Worm (Caenorhabditis elegans) whole organism, young adult: ENCODE data around the gene ehbp-1.

ENCODE experiments used
- B0019.2 ChIP-seq: fragments of 200-800 bp; sonication (Bioruptor generic); conservative IDR thresholded peaks from 2 replicates; pipeline ENCODE4 v1.3.6; 2022; ENCODE audit warnings: missing genetic modification reagents, missing genetic modification characterization, missing compliant biosample characterization
- B0261.1 ChIP-seq: sonication (generic microtip); optimal IDR thresholded peaks from 2 replicates; lab custom pipeline; 2016; ENCODE audit warnings: mild to moderate bottlenecking, missing genetic modification characterization, moderate library complexity, missing compliant biosample characterization
- D2030.7 ChIP-seq: fragments of 200-800 bp; sonication (Bioruptor generic); IDR thresholded peaks from 2 replicates; pipeline ENCODE4 v1.3.6; 2022; ENCODE audit warnings: missing genetic modification reagents, missing genetic modification characterization, missing compliant biosample characterization
- F33H1.4 ChIP-seq: fragments of 200-800 bp; sonication (Bioruptor generic); IDR thresholded peaks from 2 replicates; pipeline ENCODE4 v1.3.6; 2022; ENCODE audit warnings: missing genetic modification reagents, missing genetic modification characterization, missing compliant biosample characterization
- F39B2.1 ChIP-seq: fragments of 200-800 bp; sonication (Bioruptor generic); IDR thresholded peaks from 2 replicates; pipeline ENCODE4 v1.3.6; 2022; ENCODE audit warnings: missing genetic modification reagents, missing genetic modification characterization, missing compliant biosample characterization
- Y67H2A.10 ChIP-seq: fragments of 200-800 bp; sonication (Bioruptor generic); conservative IDR thresholded peaks from 2 replicates; pipeline ENCODE4 v1.3.6; 2022; ENCODE audit warnings: missing genetic modification reagents, missing genetic modification characterization, missing compliant biosample characterization
- Y79H2A.3 ChIP-seq: fragments of 200-800 bp; sonication (Bioruptor generic); conservative IDR thresholded peaks from 2 replicates; pipeline ENCODE4 v1.3.6; 2022; ENCODE audit warnings: missing genetic modification reagents, missing genetic modification characterization, missing compliant biosample characterization
- Y95B8A.8 ChIP-seq: fragments of 200-800 bp; sonication (Bioruptor generic); IDR thresholded peaks from 2 replicates; pipeline ENCODE4 v1.3.6; 2022; ENCODE audit warnings: missing genetic modification reagents, missing genetic modification characterization, missing compliant biosample characterization
- ama-1 ChIP-seq, 3 experiments: fragments of 150-350 bp in 1 of 3; sonication (generic microtip) in 2 of 3; optimal IDR thresholded peaks; 2 replicates each; lab custom pipeline; 2014 to 2018; ENCODE audit warnings: missing biosample characterization in 2 of 3, missing genetic modification characterization in 2 of 3, missing genetic modification reagents in 2 of 3
- attf-6 ChIP-seq: fragments of 200-800 bp; sonication (Bioruptor generic); IDR thresholded peaks from 2 replicates; pipeline ENCODE4 v1.3.6; 2022; ENCODE audit warnings: missing genetic modification reagents, missing genetic modification characterization, missing compliant biosample characterization
- ceh-100 ChIP-seq: fragments of 200-800 bp; sonication (Bioruptor generic); IDR thresholded peaks from 2 replicates; pipeline ENCODE4 v1.3.6; 2022; ENCODE audit warnings: missing genetic modification reagents, missing genetic modification characterization, missing compliant biosample characterization
- ceh-40 ChIP-seq: fragments of 200-800 bp; sonication (Bioruptor generic); IDR thresholded peaks from 2 replicates; pipeline ENCODE4 v1.3.6; 2022; ENCODE audit warnings: missing genetic modification characterization, missing compliant biosample characterization
- ceh-91 ChIP-seq: fragments of 200-800 bp; sonication (Bioruptor generic); IDR thresholded peaks from 2 replicates; pipeline ENCODE4 v1.3.6; 2022; ENCODE audit warnings: missing genetic modification reagents, missing genetic modification characterization, missing compliant biosample characterization
- dox-1 ChIP-seq: fragments of 200-800 bp; sonication (Bioruptor generic); IDR thresholded peaks from 2 replicates; pipeline ENCODE4 v1.3.6; 2022; ENCODE audit warnings: missing genetic modification reagents, missing genetic modification characterization, missing compliant biosample characterization
- egrh-3 ChIP-seq: fragments of 200-800 bp; sonication (Bioruptor generic); IDR thresholded peaks from 2 replicates; pipeline ENCODE4 v1.3.6; 2022; ENCODE audit warnings: missing genetic modification reagents, missing genetic modification characterization, missing compliant biosample characterization
- ekl-4 ChIP-seq: fragments of 200-800 bp; sonication (Bioruptor generic); IDR thresholded peaks from 2 replicates; pipeline ENCODE4 v1.3.6; 2022; ENCODE audit warnings: missing genetic modification reagents, missing genetic modification characterization, missing compliant biosample characterization
- fkh-3 ChIP-seq: sonication (generic microtip); optimal IDR thresholded peaks from 2 replicates; lab custom pipeline; 2016; ENCODE audit warnings: mild to moderate bottlenecking, missing genetic modification characterization, missing compliant biosample characterization
- hlh-26 ChIP-seq: fragments of 200-800 bp; sonication (Bioruptor generic); conservative IDR thresholded peaks from 2 replicates; pipeline ENCODE4 v1.3.6; 2022; ENCODE audit warnings: missing genetic modification reagents, missing genetic modification characterization, missing compliant biosample characterization
- hmg-1.2 ChIP-seq: fragments of 200-800 bp; sonication (Bioruptor generic); IDR thresholded peaks from 2 replicates; pipeline ENCODE4 v1.3.6; 2022; ENCODE audit warnings: missing genetic modification reagents, missing genetic modification characterization, missing compliant biosample characterization
- hsf-1 ChIP-seq: fragments of 200-800 bp; sonication (Bioruptor generic); IDR thresholded peaks from 2 replicates; pipeline ENCODE4 v1.3.6; 2022; ENCODE audit warnings: missing genetic modification reagents, missing genetic modification characterization, missing compliant biosample characterization
- lin-26 ChIP-seq: fragments of 200-800 bp; sonication (Bioruptor generic); IDR thresholded peaks from 2 replicates; pipeline ENCODE4 v1.3.6; 2022; ENCODE audit warnings: missing genetic modification reagents, missing genetic modification characterization, missing compliant biosample characterization
- lin-40 ChIP-seq: sonication (generic microtip); optimal IDR thresholded peaks from 2 replicates; lab custom pipeline; 2016; ENCODE audit warnings: missing genetic modification characterization, mild to moderate bottlenecking, missing compliant biosample characterization, missing genotype, missing genetic modification reagents
- madf-10 ChIP-seq: sonication (generic microtip); optimal IDR thresholded peaks from 2 replicates; lab custom pipeline; 2016; ENCODE audit warnings: mild to moderate bottlenecking, missing genetic modification characterization, missing compliant biosample characterization
- madf-6 ChIP-seq: fragments of 200-800 bp; sonication (Bioruptor generic); IDR thresholded peaks from 2 replicates; pipeline ENCODE4 v1.3.6; 2022; ENCODE audit warnings: missing genetic modification reagents, missing genetic modification characterization, missing compliant biosample characterization
- mes-4 ChIP-seq: sonication (generic microtip); optimal IDR thresholded peaks from 2 replicates; lab custom pipeline; 2016; ENCODE audit warnings: missing genotype, missing genetic modification characterization, missing compliant biosample characterization
- mxl-1 ChIP-seq: sonication (generic microtip); optimal IDR thresholded peaks from 2 replicates; lab custom pipeline; 2016; ENCODE audit warnings: missing genetic modification characterization, missing compliant biosample characterization
- nfyb-1 ChIP-seq: fragments of 200-800 bp; sonication (Bioruptor generic); IDR thresholded peaks from 2 replicates; pipeline ENCODE4 v1.3.6; 2022; ENCODE audit warnings: missing genetic modification reagents, missing genetic modification characterization, missing compliant biosample characterization
- nhr-120 ChIP-seq: fragments of 200-800 bp; sonication (Bioruptor generic); IDR thresholded peaks from 2 replicates; pipeline ENCODE4 v1.3.6; 2022; ENCODE audit warnings: missing genetic modification characterization, missing compliant biosample characterization
- pbrm-1 ChIP-seq: fragments of 200-800 bp; sonication (Bioruptor generic); IDR thresholded peaks from 2 replicates; pipeline ENCODE4 v1.3.6; 2022; ENCODE audit warnings: missing genetic modification reagents, missing genetic modification characterization, missing compliant biosample characterization
- rcor-1 ChIP-seq: fragments of 200-800 bp; sonication (Bioruptor generic); IDR thresholded peaks from 2 replicates; pipeline ENCODE4 v1.3.6; 2022; ENCODE audit warnings: missing genetic modification reagents, missing genetic modification characterization, missing compliant biosample characterization
- repo-1 ChIP-seq: sonication (generic microtip); optimal IDR thresholded peaks from 2 replicates; lab custom pipeline; 2017; ENCODE audit warnings: mild to moderate bottlenecking, missing genetic modification characterization, missing compliant biosample characterization
- sdz-38 ChIP-seq: sonication (generic microtip); optimal IDR thresholded peaks from 2 replicates; lab custom pipeline; 2016; ENCODE audit warnings: missing genotype, missing genetic modification characterization, missing compliant biosample characterization
- sea-2 ChIP-seq: fragments of 200-800 bp; sonication (Bioruptor generic); IDR thresholded peaks from 2 replicates; pipeline ENCODE4 v1.3.6; 2022; ENCODE audit warnings: missing genetic modification characterization, missing compliant biosample characterization
- snpc-1.3 ChIP-seq: sonication (generic microtip); optimal IDR thresholded peaks from 2 replicates; lab custom pipeline; 2017; ENCODE audit warnings: missing genetic modification characterization, mild to moderate bottlenecking, missing compliant biosample characterization, antibody characterized with exemption, moderate library complexity, missing genotype, missing genetic modification reagents; ENCODE audit not compliant: insufficient read depth
- somi-1 ChIP-seq: fragments of 200-800 bp; sonication (Bioruptor generic); optimal IDR thresholded peaks from 2 replicates; lab custom pipeline; 2018; ENCODE audit warnings: mild to moderate bottlenecking, missing genetic modification characterization, missing compliant biosample characterization
- tlf-1 ChIP-seq: fragments of 200-800 bp; sonication (Bioruptor generic); optimal IDR thresholded peaks from 2 replicates; lab custom pipeline; 2018; ENCODE audit warnings: mild to moderate bottlenecking, missing genetic modification characterization, missing compliant biosample characterization
- zfh-2 ChIP-seq: fragments of 200-800 bp; sonication (Bioruptor generic); conservative IDR thresholded peaks from 2 replicates; pipeline ENCODE4 v1.3.6; 2022; ENCODE audit warnings: missing genetic modification reagents, missing genetic modification characterization, missing compliant biosample characterization
- zim-3 ChIP-seq: sonication (generic microtip); optimal IDR thresholded peaks from 2 replicates; lab custom pipeline; 2017; ENCODE audit warnings: mild to moderate bottlenecking, missing genetic modification characterization, moderate library complexity, missing compliant biosample characterization
- ztf-18 ChIP-seq: sonication (generic microtip); optimal IDR thresholded peaks from 2 replicates; lab custom pipeline; 2016; ENCODE audit warnings: missing genotype, mild to moderate bottlenecking, missing genetic modification characterization, missing compliant biosample characterization
- ztf-25 ChIP-seq: fragments of 200-800 bp; sonication (Bioruptor generic); IDR thresholded peaks from 2 replicates; pipeline ENCODE4 v1.3.6; 2022; ENCODE audit warnings: missing genetic modification reagents, missing genetic modification characterization, missing compliant biosample characterization

The ehbp-1 gene

ce11 chrV:9584263-9584662 lies 33.8 kb downstream of the ehbp-1 start:
- no peak for TF ChIP-seq B0261.1 (tag; lab: Kevin White, UChicago)
- TF ChIP-seq repo-1 (tag; lab: Kevin White, UChicago), result no peak
- TF ChIP-seq ztf-18 (tag; lab: Kevin White, UChicago), result no peak
- no peak for TF ChIP-seq Y79H2A.3 (GFP tag; lab: Robert Waterston, UW)
- no peak for TF ChIP-seq madf-6 (GFP tag; lab: Robert Waterston, UW)
- no peak for TF ChIP-seq ama-1 (optimal IDR thresholded peaks at IDR 0.05; lab: Kevin White, UChicago)
- no peak for TF ChIP-seq ama-1 (GFP tag; optimal IDR thresholded peaks at IDR 0.05; lab: Kevin White, UChicago)
- TF ChIP-seq sdz-38, result no peak
- TF ChIP-seq sea-2 (GFP tag; lab: Robert Waterston, UW), result no peak
- TF ChIP-seq hmg-1.2, result no peak
- TF ChIP-seq egrh-3, result no peak
- no peak for TF ChIP-seq nfyb-1 (GFP tag; lab: Robert Waterston, UW)
- TF ChIP-seq F33H1.4 (GFP tag; lab: Robert Waterston, UW), result no peak
- no peak for TF ChIP-seq mes-4
- no peak for TF ChIP-seq zim-3 (tag; lab: Kevin White, UChicago)
- TF ChIP-seq tlf-1, result no peak
- TF ChIP-seq, all 124 proteins: peak for 0

- TF ChIP-seq Y67H2A.10 (GFP tag; lab: Robert Waterston, UW), result no peak
- TF ChIP-seq madf-10, result no peak
- no peak for TF ChIP-seq ztf-25
- TF ChIP-seq, all 124 proteins: peak for 0
These were observed 37.2 kb downstream of the ehbp-1 start for ce11 chrV:9587619-9588018.

ce11 chrV:9588574-9588973 lies 38.1 kb downstream of the ehbp-1 start:
- TF ChIP-seq nhr-120, result no peak

- TF ChIP-seq ceh-100, result no peak
- TF ChIP-seq somi-1 (GFP tag; lab: Kevin White, UChicago), result no peak
- TF ChIP-seq lin-40 (tag; lab: Kevin White, UChicago), result no peak
- no peak for TF ChIP-seq ceh-91 (GFP tag; lab: Robert Waterston, UW)
- TF ChIP-seq ztf-18 (tag; lab: Kevin White, UChicago), result no peak
- TF ChIP-seq nfyb-1 (GFP tag; lab: Robert Waterston, UW), result no peak
- TF ChIP-seq fkh-3 (tag; lab: Kevin White, UChicago), result no peak
- TF ChIP-seq zfh-2, result no peak
- TF ChIP-seq lin-26 (GFP tag; lab: Robert Waterston, UW), result no peak
- TF ChIP-seq snpc-1.3 (tag; lab: Kevin White, UChicago), result no peak
- TF ChIP-seq hlh-26, result no peak
- no peak for TF ChIP-seq mxl-1 (tag; lab: Kevin White, UChicago)
- no peak for TF ChIP-seq Y95B8A.8 (GFP tag; lab: Robert Waterston, UW)
- TF ChIP-seq, all 124 proteins: peak for 0
These were observed 39.9 kb downstream of the ehbp-1 start, which contains the start of gene K09G1.2 for ce11 chrV:9590317-9590716. K09G1.2 (plus strand) TSS chrV:9590617.

ce11 chrV:9601904-9602303 lies 51.5 kb downstream of the ehbp-1 start:
- TF ChIP-seq D2030.7 (GFP tag; lab: Robert Waterston, UW), result peak; percentile 17; the same call in 1 of the 2 replicates
- peak; percentile 93 for TF ChIP-seq egrh-3
- TF ChIP-seq F33H1.4 (GFP tag; lab: Robert Waterston, UW), result peak; percentile 51

- TF ChIP-seq Y95B8A.8 (GFP tag; lab: Robert Waterston, UW), result peak; percentile 22; the same call in 1 of the 2 replicates
- TF ChIP-seq dox-1, result peak; percentile 96
- TF ChIP-seq nfyb-1 (GFP tag; lab: Robert Waterston, UW), result 0 out of 2 replicates have a peak, but pooled peaks have one; percentile 40
- TF ChIP-seq ekl-4 (GFP tag; lab: Robert Waterston, UW), result peak; percentile 77
- TF ChIP-seq hsf-1 (GFP tag; lab: Robert Waterston, UW), result peak; percentile 99
- TF ChIP-seq egrh-3, result peak; percentile 66
- 0 out of 2 replicates have a peak, but pooled peaks have one; percentile 55 for TF ChIP-seq B0019.2 (GFP tag; lab: Robert Waterston, UW)
- 0 out of 2 replicates have a peak, but pooled peaks have one; percentile 56 for TF ChIP-seq ceh-40 (GFP tag; lab: Robert Waterston, UW)
- TF ChIP-seq rcor-1, result peak; percentile 60
- TF ChIP-seq ceh-100, result peak; percentile 47; the same call in 1 of the 2 replicates
- 0 out of 2 replicates have a peak, but pooled peaks have one; percentile 68 for TF ChIP-seq F39B2.1 (GFP tag; lab: Robert Waterston, UW)
- peak; percentile 66 for TF ChIP-seq attf-6 (GFP tag; lab: Robert Waterston, UW)
- peak; percentile 69 for TF ChIP-seq pbrm-1
- peak; percentile 12; the same call in 1 of the 2 replicates for TF ChIP-seq ceh-91 (GFP tag; lab: Robert Waterston, UW)
These were observed 53.0 kb downstream of the ehbp-1 start for ce11 chrV:9603488-9603887.
